Fruit fly (Drosophila melanogaster) whole organism, prepupa: ENCODE data around the gene Dbct.

Source experiments
- CG10631 ChIP-seq: fragments of 200-800 bp; sonication (Bioruptor generic); optimal IDR thresholded peaks from 2 replicates; lab custom pipeline; 2016; ENCODE audit warnings: missing biosample characterization, missing genetic modification characterization
- CG11902 ChIP-seq: fragments of 200-800 bp; sonication (Bioruptor generic); optimal IDR thresholded peaks from 3 replicates; lab custom pipeline; 2016; ENCODE audit warnings: missing biosample characterization, missing genetic modification characterization
- CG16779 ChIP-seq: fragments of 200-800 bp; sonication (Bioruptor generic); optimal IDR thresholded peaks from 3 replicates; lab custom pipeline; 2017; ENCODE audit warnings: missing biosample characterization, mild to moderate bottlenecking, missing genetic modification characterization
- CG34406 ChIP-seq: fragments of 200-800 bp; sonication (Bioruptor generic); optimal IDR thresholded peaks from 3 replicates; lab custom pipeline; 2016; ENCODE audit warnings: missing biosample characterization, missing genetic modification characterization
- Hr38 ChIP-seq: sonication (Bioruptor generic); optimal IDR thresholded peaks from 2 replicates; lab custom pipeline; 2016; ENCODE audit warnings: missing biosample characterization, missing genetic modification characterization
- Hr39 ChIP-seq: fragments of 200-800 bp; sonication (Bioruptor generic); optimal IDR thresholded peaks from 2 replicates; lab custom pipeline; 2016; ENCODE audit warnings: missing biosample characterization, missing genetic modification characterization
- Smox ChIP-seq: fragments of 200-800 bp; sonication (Bioruptor generic); optimal IDR thresholded peaks from 3 replicates; lab custom pipeline; 2016; ENCODE audit warnings: missing biosample characterization, missing genetic modification characterization
- Sox102F ChIP-seq: fragments of 200-800 bp; sonication (Bioruptor generic); optimal IDR thresholded peaks from 2 replicates; lab custom pipeline; 2016; ENCODE audit warnings: missing biosample characterization, mild to moderate bottlenecking, missing genetic modification characterization
- acj6 ChIP-seq: fragments of 200-800 bp; sonication (Bioruptor generic); optimal IDR thresholded peaks from 3 replicates; lab custom pipeline; 2016; ENCODE audit warnings: missing biosample characterization, missing genetic modification characterization
- cyc ChIP-seq: fragments of 200-800 bp; sonication (Bioruptor generic); optimal IDR thresholded peaks from 3 replicates; lab custom pipeline; 2016; ENCODE audit warnings: missing biosample characterization, missing genetic modification characterization
- dsx ChIP-seq: fragments of 200-800 bp; optimal IDR thresholded peaks from 3 replicates; lab custom pipeline; 2019; ENCODE audit warnings: missing biosample characterization, mild to moderate bottlenecking, missing genetic modification characterization, moderate library complexity; ENCODE audit not compliant: poor library complexity, severe bottlenecking
- lz ChIP-seq: fragments of 200-800 bp; sonication (Bioruptor generic); optimal IDR thresholded peaks from 3 replicates; lab custom pipeline; 2016; ENCODE audit warnings: missing biosample characterization, missing genetic modification characterization
- spab ChIP-seq: fragments of 200-800 bp; sonication (Bioruptor generic); optimal IDR thresholded peaks from 2 replicates; lab custom pipeline; 2017; ENCODE audit warnings: missing biosample characterization, mild to moderate bottlenecking, missing genetic modification characterization, missing genetic modification reagents
- topi ChIP-seq: fragments of 200-800 bp; sonication (Bioruptor generic); optimal IDR thresholded peaks from 3 replicates; lab custom pipeline; 2016; ENCODE audit warnings: missing biosample characterization, missing genetic modification characterization

dm6 chrX:15121714-15122113 is 35.8 kb downstream of the Dbct start:
- TF ChIP-seq lz (GFP tag; lab: Kevin White, UChicago) (no peak), spab (no peak), CG11902 (GFP tag; lab: Kevin White, UChicago) (no peak), acj6 (GFP tag; lab: Kevin White, UChicago) (no peak), topi (GFP tag; lab: Kevin White, UChicago) (no peak), CG34406 (GFP tag; lab: Kevin White, UChicago) (no peak), dsx (GFP tag; lab: Kevin White, UChicago) (no peak), Sox102F (GFP tag; lab: Kevin White, UChicago) (no peak), CG16779 (no peak), CG10631 (GFP tag; lab: Kevin White, UChicago) (no peak), Smox (no peak), Hr38 (GFP tag; lab: Kevin White, UChicago) (no peak), cyc (GFP tag; lab: Kevin White, UChicago) (no peak), Hr39 (GFP tag; lab: Kevin White, UChicago) (no peak)
